Worm (Caenorhabditis elegans): ENCODE measurements around the gene srr-9.

- TF ChIP-seq snpc-4 (tag; optimal IDR thresholded peaks at IDR 0.05): no peak
- peak; percentile 9 for TF ChIP-seq lin-39 (tag; optimal IDR thresholded peaks at IDR 0.05)
- TF ChIP-seq mdl-1 (tag; optimal IDR thresholded peaks at IDR 0.05): peak; percentile 9 to 56
- peak; percentile 93 for TF ChIP-seq rbr-2 (tag; optimal IDR thresholded peaks at IDR 0.05)
- TF ChIP-seq nhr-76 (tag; optimal IDR thresholded peaks at IDR 0.05): no peak
- peak in 1 of 2 experiments; percentile 94 for TF ChIP-seq unc-62 (GFP tag; optimal IDR thresholded peaks at IDR 0.05 in 1 of 2)
- no peak for TF ChIP-seq unc-62 (tag; optimal IDR thresholded peaks at IDR 0.05)
- TF ChIP-seq nhr-28 (tag; optimal IDR thresholded peaks at IDR 0.05): peak; percentile 61
- TF ChIP-seq cey-2 (tag; optimal IDR thresholded peaks at IDR 0.05; ENCODE audit: borderline replicate concordance, insufficient read depth): no peak
- no peak for TF ChIP-seq skn-1 (tag; optimal IDR thresholded peaks at IDR 0.05)
- no peak for TF ChIP-seq pqm-1 (tag; optimal IDR thresholded peaks at IDR 0.05)
- TF ChIP-seq daf-12 (tag; optimal IDR thresholded peaks at IDR 0.05): no peak
- TF ChIP-seq D1046.2 (GFP tag; IDR thresholded peaks at IDR 0.05): 0 out of 2 replicates have a peak, but pooled peaks have one; percentile 4
Measured at ce11 chrV:7728003-7728678, 9.7 kb upstream of the srr-9 start.

Measured in whole organism, L4 larva.